Fruit fly (Drosophila melanogaster) whole organism: Measurements from ENCODE around the gene CG13609.

ENCODE experiments used
- CG8478 ChIP-seq: fragments of >200 bp; optimal IDR thresholded peaks from 2 replicates; lab custom pipeline; 2018; ENCODE audit warnings: inconsistent platforms
- EcR ChIP-seq, 2 experiments: fragments of >200 bp; optimal IDR thresholded peaks; 2 replicates each; lab custom pipeline; 2017; ENCODE audit warnings: missing biosample characterization in 2 of 2, missing genetic modification characterization in 2 of 2, missing genetic modification reagents in 2 of 2
- pan ChIP-seq: fragments of >200 bp; optimal IDR thresholded peaks from 2 replicates; lab custom pipeline; 2017
- psq ChIP-seq: fragments of >200 bp; optimal IDR thresholded peaks from 2 replicates; lab custom pipeline; 2017
- usp ChIP-seq: fragments of >200 bp; optimal IDR thresholded peaks from 2 replicates; lab custom pipeline; 2017; ENCODE audit warnings: missing biosample characterization, missing genetic modification characterization, mixed read lengths

- no peak for TF ChIP-seq pan (lab: Kevin White, UChicago)
- no peak for TF ChIP-seq CG8478 (lab: Kevin White, UChicago)
- TF ChIP-seq psq (lab: Kevin White, UChicago), result no peak
- no peak for TF ChIP-seq EcR (GFP tag; optimal IDR thresholded peaks at IDR 0.05; lab: Kevin White, UChicago)
- TF ChIP-seq usp (GFP tag; lab: Kevin White, UChicago), result no peak
Observed at dm6 chr3R:24275463-24275862, 48.6 kb downstream of the CG13609 start.
